Worm (Caenorhabditis elegans) whole organism, L2 larva: ENCODE results near the gene tmem-17.
A peak's percentile ranks its signal among the peaks of the same experiment; 100 is the strongest.

Experiments used
- R02D3.7 ChIP-seq: fragments of 150-350 bp; optimal IDR thresholded peaks from 2 replicates; lab custom pipeline; 2014; ENCODE audit warnings: missing biosample characterization, missing genetic modification characterization
- aly-2 ChIP-seq: fragments of 150-350 bp; optimal IDR thresholded peaks from 2 replicates; lab custom pipeline; 2014; ENCODE audit warnings: missing biosample characterization, missing genetic modification characterization
- ama-1 ChIP-seq: fragments of 150-350 bp; optimal IDR thresholded peaks from 2 replicates; lab custom pipeline; 2018; ENCODE audit warnings: inconsistent platforms
- ceh-82 ChIP-seq: fragments of 150-350 bp; optimal IDR thresholded peaks from 2 replicates; lab custom pipeline; 2014; ENCODE audit warnings: missing biosample characterization, missing genetic modification characterization
- lin-13 ChIP-seq: fragments of 150-350 bp; optimal IDR thresholded peaks from 2 replicates; lab custom pipeline; 2014; ENCODE audit warnings: missing biosample characterization, missing genetic modification reagents, missing genetic modification characterization
- lsy-2 ChIP-seq, 2 experiments: fragments of 150-350 bp in 1 of 2; sonication (generic microtip) in 1 of 2; optimal IDR thresholded peaks; 2 replicates each; lab custom pipeline; 2014 to 2017; ENCODE audit warnings: missing biosample characterization in 2 of 2, missing genetic modification characterization in 2 of 2
- mab-5 ChIP-seq: fragments of 150-350 bp; optimal IDR thresholded peaks from 2 replicates; lab custom pipeline; 2014; ENCODE audit warnings: missing biosample characterization, missing genetic modification characterization
- snpc-4 ChIP-seq: fragments of 150-350 bp; optimal IDR thresholded peaks from 2 replicates; lab custom pipeline; 2014; ENCODE audit warnings: missing biosample characterization, missing genetic modification characterization
- unc-39 ChIP-seq: fragments of 150-350 bp; optimal IDR thresholded peaks from 2 replicates; lab custom pipeline; 2014; ENCODE audit warnings: missing biosample characterization, missing genetic modification characterization
- ztf-4 ChIP-seq: fragments of 150-350 bp; optimal IDR thresholded peaks from 2 replicates; lab custom pipeline; 2014; ENCODE audit warnings: missing biosample characterization, missing genetic modification characterization

- TF ChIP-seq R02D3.7 (tag; lab: Kevin White, UChicago) = no peak
- TF ChIP-seq lsy-2 (tag; optimal IDR thresholded peaks at IDR 0.05; lab: Kevin White, UChicago) = peak in 1 of 2 experiments; percentile 16
- TF ChIP-seq lin-13 = no peak
- TF ChIP-seq ztf-4 (tag; lab: Kevin White, UChicago) = no peak
- no peak for TF ChIP-seq unc-39 (tag; lab: Kevin White, UChicago)
- no peak for TF ChIP-seq ama-1 (lab: Kevin White, UChicago)
- TF ChIP-seq aly-2 (tag; lab: Kevin White, UChicago) = no peak
- no peak for TF ChIP-seq snpc-4 (tag; lab: Kevin White, UChicago)
- no peak for TF ChIP-seq mab-5
- TF ChIP-seq ceh-82 (tag; lab: Kevin White, UChicago) = no peak
Measured at ce11 chrIII:7090545-7090944, 20.5 kb downstream of the tmem-17 start, which contains the start of gene ZK418.10.
